Worm (Caenorhabditis elegans): ENCODE results near the gene M05D6.3.

M05D6.3 gene

DNA sequence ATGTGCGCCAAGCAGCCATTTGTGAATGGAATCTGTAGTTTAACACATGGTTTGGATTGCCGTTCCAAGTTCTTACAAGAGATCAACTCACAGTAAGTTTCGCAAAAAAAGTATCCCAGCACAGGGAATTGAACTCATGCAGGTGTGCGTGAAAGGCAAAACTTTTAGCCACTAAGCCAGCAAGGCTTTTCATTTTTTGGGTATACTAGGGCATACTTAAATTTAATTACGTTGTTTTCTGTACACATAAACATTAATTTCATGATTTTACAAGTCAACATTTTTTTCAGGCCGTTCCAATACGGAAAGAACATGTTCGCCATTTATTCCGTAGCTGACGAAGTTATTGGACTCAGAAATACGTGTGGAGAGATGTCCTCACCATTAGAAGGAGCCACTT is 34.1 kb upstream of the M05D6.3 start:
- no peak for TF ChIP-seq ztf-26 (tag; optimal IDR thresholded peaks at IDR 0.05)
- no peak for TF ChIP-seq lsy-27 (tag; optimal IDR thresholded peaks at IDR 0.05; ENCODE audit: borderline replicate concordance, insufficient read depth)
- peak; percentile 92 for TF ChIP-seq snpc-3.4 (tag; optimal IDR thresholded peaks at IDR 0.05)
- no peak for TF ChIP-seq ama-1 (optimal IDR thresholded peaks at IDR 0.05)
- peak; percentile 87 to 91 for TF ChIP-seq ama-1 (GFP tag; optimal IDR thresholded peaks at IDR 0.05)
- TF ChIP-seq egrh-3 (GFP tag; IDR thresholded peaks at IDR 0.05), result no peak
- peak; percentile 73 for TF ChIP-seq hmg-1.2 (GFP tag; IDR thresholded peaks at IDR 0.05)
- TF ChIP-seq attf-6 (GFP tag; IDR thresholded peaks at IDR 0.05), result peak; percentile 69; the same call in 1 of the 2 replicates
- peak; percentile 45 for TF ChIP-seq ztf-22 (GFP tag; optimal IDR thresholded peaks at IDR 0.05)
- no peak for TF ChIP-seq him-1 (tag; optimal IDR thresholded peaks at IDR 0.05)
- peak; percentile 49 for TF ChIP-seq F33H1.4 (GFP tag; IDR thresholded peaks at IDR 0.05)
- TF ChIP-seq ztf-3 (GFP tag; optimal IDR thresholded peaks at IDR 0.05), result peak; percentile 6
- TF ChIP-seq ceh-40 (GFP tag; IDR thresholded peaks at IDR 0.05), result peak; percentile 76
- TF ChIP-seq Y79H2A.3 (GFP tag; conservative IDR thresholded peaks at IDR 0.05), result 0 out of 2 replicates have a peak, but pooled peaks have one; percentile 28
- peak; percentile 90 for TF ChIP-seq athp-1 (tag; optimal IDR thresholded peaks at IDR 0.05)
- no peak for TF ChIP-seq ets-4 (GFP tag; optimal IDR thresholded peaks at IDR 0.05)
- peak; percentile 59; the same call in 1 of the 2 replicates for TF ChIP-seq Y56A3A.18 (GFP tag; IDR thresholded peaks at IDR 0.05)
- no peak for TF ChIP-seq aptf-2 (GFP tag; conservative IDR thresholded peaks at IDR 0.05)
- TF ChIP-seq C17E4.6 (GFP tag; IDR thresholded peaks at IDR 0.05), result peak; percentile 50; the same call in 1 of the 2 replicates
- peak; percentile 15 for TF ChIP-seq F55B11.4 (tag; optimal IDR thresholded peaks at IDR 0.05; ENCODE audit: borderline replicate concordance, insufficient read depth)
- TF ChIP-seq Y67H2A.10 (GFP tag; conservative IDR thresholded peaks at IDR 0.05), result no peak
- no peak for TF ChIP-seq unc-62 (GFP tag; optimal IDR thresholded peaks at IDR 0.05)
- no peak for TF ChIP-seq pha-4 (tag; optimal IDR thresholded peaks at IDR 0.05)
- 0 out of 2 replicates have a peak, but pooled peaks have one; percentile 25 for TF ChIP-seq ztf-28 (GFP tag; IDR thresholded peaks at IDR 0.05)
- TF ChIP-seq ceh-79 (tag; optimal IDR thresholded peaks at IDR 0.05), result peak; percentile 87
- TF ChIP-seq zim-3 (tag; optimal IDR thresholded peaks at IDR 0.05), result peak; percentile 43
- 0 out of 2 replicates have a peak, but pooled peaks have one; percentile 41 for TF ChIP-seq ceh-100 (GFP tag; IDR thresholded peaks at IDR 0.05)
- TF ChIP-seq egl-18 (GFP tag; IDR thresholded peaks at IDR 0.05), result 0 out of 2 replicates have a peak, but pooled peaks have one; percentile 61
- peak; percentile 68 for TF ChIP-seq T07F8.4 (tag; optimal IDR thresholded peaks at IDR 0.05)
- peak; percentile 93 for TF ChIP-seq Y53G8AR.9 (GFP tag; conservative IDR thresholded peaks at IDR 0.05)
- TF ChIP-seq mcd-1 (GFP tag; IDR thresholded peaks at IDR 0.05), result peak; percentile 53; the same call in 1 of the 2 replicates
- TF ChIP-seq madf-6 (GFP tag; IDR thresholded peaks at IDR 0.05), result peak; percentile 73
- peak; percentile 86 for TF ChIP-seq ekl-4 (GFP tag; IDR thresholded peaks at IDR 0.05)
- TF ChIP-seq F10E7.11 (tag; optimal IDR thresholded peaks at IDR 0.05), result peak; percentile 90
- TF ChIP-seq tbp1 (GFP tag; optimal IDR thresholded peaks at IDR 0.05), result peak; percentile 94
- peak; percentile 83 for TF ChIP-seq F57A8.1 (GFP tag; optimal IDR thresholded peaks at IDR 0.05)
- peak; percentile 74 for TF ChIP-seq nhr-179 (tag; optimal IDR thresholded peaks at IDR 0.05)
- peak; percentile 80 to 92 for TF ChIP-seq rec-8 (tag; optimal IDR thresholded peaks at IDR 0.05)
- TF ChIP-seq akir-1 (GFP tag; optimal IDR thresholded peaks at IDR 0.05), result no peak
- TF ChIP-seq attf-3 (GFP tag; conservative IDR thresholded peaks at IDR 0.05), result no peak
- no peak for TF ChIP-seq bed-2 (GFP tag; IDR thresholded peaks at IDR 0.05)
- TF ChIP-seq snpc-4 (GFP tag; optimal IDR thresholded peaks at IDR 0.05), result peak; percentile 59
- TF ChIP-seq snpc-4 (tag; optimal IDR thresholded peaks at IDR 0.05), result peak in 2 of 4 experiments; percentile 26 to 60
- no peak for TF ChIP-seq B0336.3 (GFP tag; IDR thresholded peaks at IDR 0.05)
- peak; percentile 98 for TF ChIP-seq ceh-58 (GFP tag; IDR thresholded peaks at IDR 0.05)
- peak; percentile 32 to 36 for TF ChIP-seq let-607 (tag; optimal IDR thresholded peaks at IDR 0.05)
- TF ChIP-seq die-1 (tag; optimal IDR thresholded peaks at IDR 0.05), result peak; percentile 97
- TF ChIP-seq snpc-1.3 (tag; optimal IDR thresholded peaks at IDR 0.05; ENCODE audit: insufficient read depth), result peak; percentile 88
